Fruit fly (Drosophila melanogaster) whole organism, embryonic: ENCODE results near the gene CG12608.
A peak's percentile ranks its signal among the peaks of the same experiment; 100 is the strongest.

ENCODE experiments used
- Aef1 ChIP-seq: fragments of 200-800 bp; sonication (Bioruptor generic); IDR thresholded peaks from 3 replicates; pipeline ENCODE4 v1.3.6; 2022; ENCODE audit warnings: missing biosample characterization, missing genetic modification characterization
- Asciz ChIP-seq: fragments of 200-800 bp; sonication (Bioruptor generic); optimal IDR thresholded peaks from 2 replicates; lab custom pipeline; 2017; ENCODE audit warnings: missing biosample characterization, mild to moderate bottlenecking, missing genetic modification characterization, missing genetic modification reagents
- CG10267 ChIP-seq: fragments of 200-800 bp; sonication (Bioruptor generic); optimal IDR thresholded peaks from 2 replicates; lab custom pipeline; 2018; ENCODE audit warnings: missing biosample characterization, mild to moderate bottlenecking, missing genetic modification characterization, moderate library complexity
- CG10274 ChIP-seq: fragments of 200-800 bp; sonication (Bioruptor generic); optimal IDR thresholded peaks from 3 replicates; lab custom pipeline; 2017; ENCODE audit warnings: missing biosample characterization, mild to moderate bottlenecking, missing genetic modification characterization
- CG10959 ChIP-seq: fragments of 200-800 bp; sonication (Bioruptor generic); IDR thresholded peaks from 2 replicates; pipeline ENCODE4 v1.3.6; 2022; ENCODE audit warnings: missing biosample characterization, missing genetic modification characterization
- CG11560 ChIP-seq: fragments of 200-800 bp; sonication (Bioruptor generic); IDR thresholded peaks from 3 replicates; pipeline ENCODE4 v1.3.6; 2022; ENCODE audit warnings: missing biosample characterization, missing genetic modification characterization
- CG12104 ChIP-seq: fragments of 200-800 bp; sonication (Bioruptor generic); optimal IDR thresholded peaks from 3 replicates; lab custom pipeline; 2016; ENCODE audit warnings: missing biosample characterization, missing genetic modification characterization
- CG12942 ChIP-seq: fragments of 200-800 bp; sonication (Bioruptor generic); optimal IDR thresholded peaks from 3 replicates; lab custom pipeline; 2016; ENCODE audit warnings: missing biosample characterization, missing genetic modification characterization
- CG14860 ChIP-seq: fragments of 200-800 bp; sonication (Bioruptor generic); IDR thresholded peaks from 3 replicates; pipeline ENCODE4 v1.3.6; 2022; ENCODE audit warnings: missing biosample characterization, missing genetic modification characterization; ENCODE audit not compliant: partially characterized antibody
- CG15479 ChIP-seq: fragments of 200-800 bp; sonication (Bioruptor generic); optimal IDR thresholded peaks from 3 replicates; lab custom pipeline; 2019; ENCODE audit warnings: missing biosample characterization, mild to moderate bottlenecking, missing genetic modification characterization, moderate library complexity
- CG17359 ChIP-seq: fragments of 200-800 bp; sonication (Bioruptor generic); optimal IDR thresholded peaks from 3 replicates; lab custom pipeline; 2018; ENCODE audit warnings: missing biosample characterization, mild to moderate bottlenecking, missing genetic modification characterization, moderate library complexity
- CG2120 ChIP-seq: fragments of 200-800 bp; sonication (Bioruptor generic); optimal IDR thresholded peaks from 3 replicates; lab custom pipeline; 2016; ENCODE audit warnings: missing biosample characterization, missing genetic modification characterization
- CG34422 ChIP-seq: fragments of 200-800 bp; sonication (Bioruptor generic); IDR thresholded peaks from 3 replicates; pipeline ENCODE4 v1.3.6; 2022; ENCODE audit warnings: missing biosample characterization, missing genetic modification characterization
- CG7372 ChIP-seq: fragments of 200-800 bp; sonication (Bioruptor generic); IDR thresholded peaks from 2 replicates; pipeline ENCODE4 v1.3.6; 2022; ENCODE audit warnings: missing biosample characterization, missing genetic modification characterization
- CG7745 ChIP-seq: fragments of 200-800 bp; sonication (Bioruptor generic); optimal IDR thresholded peaks from 2 replicates; lab custom pipeline; 2018; ENCODE audit warnings: missing biosample characterization, mild to moderate bottlenecking, missing genetic modification characterization, moderate library complexity
- CG7928 ChIP-seq: fragments of 200-800 bp; sonication (Bioruptor generic); optimal IDR thresholded peaks from 2 replicates; lab custom pipeline; 2017; ENCODE audit warnings: missing biosample characterization, mild to moderate bottlenecking, missing genetic modification characterization
- CG8478 ChIP-seq: fragments of >200 bp; optimal IDR thresholded peaks from 2 replicates; lab custom pipeline; 2018
- Dad ChIP-seq: fragments of 200-800 bp; sonication (Bioruptor generic); optimal IDR thresholded peaks from 3 replicates; lab custom pipeline; 2016; ENCODE audit warnings: missing biosample characterization, missing genetic modification characterization
- Dref ChIP-seq: fragments of 200-800 bp; sonication (Bioruptor generic); IDR thresholded peaks from 2 replicates; pipeline ENCODE4 v1.3.6; 2022; ENCODE audit warnings: missing biosample characterization, missing genetic modification characterization
- Ets97D ChIP-seq: fragments of 200-800 bp; sonication (Bioruptor generic); optimal IDR thresholded peaks from 3 replicates; lab custom pipeline; 2016; ENCODE audit warnings: missing biosample characterization, missing genetic modification characterization
- GATAe ChIP-seq: fragments of 200-800 bp; sonication (Bioruptor generic); conservative IDR thresholded peaks from 2 replicates; pipeline ENCODE4 v1.3.6; 2022; ENCODE audit warnings: missing biosample characterization, missing genetic modification characterization
- Gsc ChIP-seq: fragments of 200-800 bp; sonication (Bioruptor generic); IDR thresholded peaks from 2 replicates; pipeline ENCODE4 v1.3.6; 2022; ENCODE audit warnings: missing biosample characterization, missing genetic modification characterization
- Lim3 ChIP-seq: fragments of 200-800 bp; sonication (Bioruptor generic); IDR thresholded peaks from 2 replicates; pipeline ENCODE4 v1.3.6; 2022; ENCODE audit warnings: missing biosample characterization, missing genetic modification characterization
- Med ChIP-seq: fragments of 200-800 bp; sonication (Bioruptor generic); peaks from one replicate; lab custom pipeline; 2016; ENCODE audit warnings: missing biosample characterization, missing genetic modification characterization, mild to moderate bottlenecking, inconsistent platforms, moderate library complexity
- Mrtf ChIP-seq: fragments of 200-800 bp; sonication (Bioruptor generic); IDR thresholded peaks from 3 replicates; pipeline ENCODE4 v1.3.6; 2022; ENCODE audit warnings: missing biosample characterization, missing genetic modification characterization
- Ptx1 ChIP-seq: fragments of 200-800 bp; sonication (Bioruptor generic); IDR thresholded peaks from 2 replicates; pipeline ENCODE4 v1.3.6; 2022; ENCODE audit warnings: missing biosample characterization, missing genetic modification characterization
- Stat92E ChIP-seq, 3 experiments: fragments of >200 bp in 2 of 3; fragments of 200-800 bp in 1 of 3; sonication (Bioruptor generic) in 1 of 3; optimal IDR thresholded peaks; 2 replicates each; lab custom pipeline; 2017 to 2019; ENCODE audit warnings: missing biosample characterization in 3 of 3, missing genetic modification characterization in 3 of 3, mild to moderate bottlenecking in 1 of 3, moderate library complexity in 1 of 3
- Trl ChIP-seq, 3 experiments: fragments of >200 bp in 2 of 3; fragments of 200-800 bp in 1 of 3; sonication (Bioruptor generic) in 1 of 3; optimal IDR thresholded peaks; 2 replicates in 1 of 3; 3 replicates in 2 of 3; lab custom pipeline; 2016 to 2017; ENCODE audit warnings: missing biosample characterization in 1 of 3, missing genetic modification characterization in 1 of 3
- abd-A ChIP-seq: fragments of 200-800 bp; sonication (Bioruptor generic); optimal IDR thresholded peaks from 3 replicates; lab custom pipeline; 2019; ENCODE audit warnings: missing biosample characterization, mild to moderate bottlenecking, missing genetic modification characterization, moderate library complexity
- ac ChIP-seq: fragments of 200-800 bp; sonication (Bioruptor generic); optimal IDR thresholded peaks from 3 replicates; lab custom pipeline; 2017; ENCODE audit warnings: missing biosample characterization, mild to moderate bottlenecking, missing genetic modification characterization
- bcd ChIP-seq: fragments of 200-800 bp; sonication (Bioruptor generic); optimal IDR thresholded peaks from 2 replicates; lab custom pipeline; 2017; ENCODE audit warnings: missing biosample characterization, mild to moderate bottlenecking, missing genetic modification characterization
- cg ChIP-seq: fragments of 200-800 bp; sonication (Bioruptor generic); optimal IDR thresholded peaks from 3 replicates; lab custom pipeline; 2019; ENCODE audit warnings: missing biosample characterization, mild to moderate bottlenecking, missing genetic modification characterization, moderate library complexity
- crc ChIP-seq: fragments of 200-800 bp; sonication (Bioruptor generic); optimal IDR thresholded peaks from 2 replicates; lab custom pipeline; 2016; ENCODE audit warnings: missing biosample characterization, missing genetic modification characterization
- eyg ChIP-seq: fragments of 200-800 bp; sonication (Bioruptor generic); optimal IDR thresholded peaks from 3 replicates; lab custom pipeline; 2016; ENCODE audit warnings: missing biosample characterization, missing genetic modification characterization
- h ChIP-seq: fragments of >200 bp; optimal IDR thresholded peaks from 2 replicates; lab custom pipeline; 2017
- ham ChIP-seq: fragments of 200-800 bp; sonication (Bioruptor generic); IDR thresholded peaks from 2 replicates; pipeline ENCODE4 v1.3.6; 2022; ENCODE audit warnings: missing biosample characterization, missing genetic modification characterization
- knrl ChIP-seq: fragments of 200-800 bp; sonication (Bioruptor generic); IDR thresholded peaks from 3 replicates; pipeline ENCODE4 v1.3.6; 2022; ENCODE audit warnings: missing biosample characterization, missing genetic modification characterization; ENCODE audit not compliant: partially characterized antibody
- luna ChIP-seq: fragments of 200-800 bp; sonication (Bioruptor generic); optimal IDR thresholded peaks from 2 replicates; lab custom pipeline; 2016; ENCODE audit warnings: missing biosample characterization, missing genetic modification characterization
- org-1 ChIP-seq: fragments of 200-800 bp; sonication (Bioruptor generic); optimal IDR thresholded peaks from 2 replicates; lab custom pipeline; 2017; ENCODE audit warnings: missing biosample characterization, missing genetic modification characterization
- pho ChIP-seq: fragments of 200-800 bp; sonication (Bioruptor generic); optimal IDR thresholded peaks from 2 replicates; lab custom pipeline; 2016; ENCODE audit warnings: missing biosample characterization, missing genetic modification characterization
- pum ChIP-seq: fragments of 200-800 bp; sonication (Bioruptor generic); optimal IDR thresholded peaks from 2 replicates; lab custom pipeline; 2016; ENCODE audit warnings: missing biosample characterization, missing genetic modification characterization
- pzg ChIP-seq: fragments of 200-800 bp; sonication (Bioruptor generic); optimal IDR thresholded peaks from 3 replicates; lab custom pipeline; 2018; ENCODE audit warnings: missing biosample characterization, mild to moderate bottlenecking, missing genetic modification characterization, moderate library complexity
- ro ChIP-seq: fragments of 200-800 bp; sonication (Bioruptor generic); IDR thresholded peaks from 2 replicates; pipeline ENCODE4 v1.3.6; 2022; ENCODE audit warnings: missing biosample characterization, missing genetic modification characterization
- salm ChIP-seq: fragments of 200-800 bp; sonication (Bioruptor generic); optimal IDR thresholded peaks from 2 replicates; lab custom pipeline; 2018; ENCODE audit warnings: missing biosample characterization, mild to moderate bottlenecking, missing genetic modification characterization
- sens ChIP-seq: fragments of 200-800 bp; sonication (Bioruptor generic); peaks from one replicate; lab custom pipeline; 2016; ENCODE audit warnings: missing biosample characterization, missing genetic modification characterization
- shn ChIP-seq: fragments of 200-800 bp; sonication (Bioruptor generic); optimal IDR thresholded peaks from 3 replicates; lab custom pipeline; 2016; ENCODE audit warnings: missing biosample characterization, missing genetic modification characterization
- sisA ChIP-seq: fragments of 200-800 bp; sonication (Bioruptor generic); IDR thresholded peaks from 2 replicates; pipeline ENCODE4 v1.3.6; 2022; ENCODE audit warnings: missing biosample characterization, missing genetic modification characterization
- stc ChIP-seq: fragments of 200-800 bp; sonication (Bioruptor generic); IDR thresholded peaks from 2 replicates; pipeline ENCODE4 v1.3.6; 2022; ENCODE audit warnings: missing biosample characterization, missing genetic modification characterization
- tna ChIP-seq: fragments of 200-800 bp; sonication (Bioruptor generic); IDR thresholded peaks from 2 replicates; pipeline ENCODE4 v1.3.6; 2022; ENCODE audit warnings: missing biosample characterization, missing genetic modification characterization; ENCODE audit not compliant: partially characterized antibody
- unc-4 ChIP-seq: fragments of 200-800 bp; sonication (Bioruptor generic); IDR thresholded peaks from 2 replicates; pipeline ENCODE4 v1.3.6; 2022; ENCODE audit warnings: missing biosample characterization, missing genetic modification characterization; ENCODE audit not compliant: partially characterized antibody
- vvl ChIP-seq: fragments of 200-800 bp; sonication (Bioruptor generic); IDR thresholded peaks from 2 replicates; pipeline ENCODE4 v1.3.6; 2022; ENCODE audit warnings: missing biosample characterization, missing genetic modification characterization

CG12608 gene

dm6 chrX:15312074-15312881, 32.1 kb downstream of the CG12608 start (continued):
- TF ChIP-seq CG10274 (no peak), CG7928 (GFP tag; lab: Kevin White, UChicago) (no peak), org-1 (GFP tag; lab: Kevin White, UChicago) (peak; percentile 35), Med (GFP tag; lab: Kevin White, UChicago) (peak; percentile 46), Lim3 (GFP tag; lab: Robert Waterston, UW) (no peak), salm (no peak), cg (peak; percentile 37), CG10959 (GFP tag; lab: Robert Waterston, UW) (no peak), luna (no peak), Mrtf (no peak), CG7372 (no peak), vvl (no peak), CG34422 (no peak), CG7745 (tag; lab: Kevin White, UChicago) (no peak), CG15479 (GFP tag; lab: Kevin White, UChicago) (no peak), Aef1 (GFP tag; lab: Robert Waterston, UW) (no peak), ham (GFP tag; lab: Robert Waterston, UW) (no peak), ro (no peak), pzg (GFP tag; lab: Kevin White, UChicago) (no peak), CG10267 (tag; lab: Kevin White, UChicago) (no peak), knrl (no peak), eyg (GFP tag; lab: Kevin White, UChicago) (no peak), pum (GFP tag; lab: Kevin White, UChicago) (no peak), stc (GFP tag; lab: Robert Waterston, UW) (peak; percentile 49; the same call in 1 of the 2 replicates), Asciz (peak; percentile 44), pho (no peak), unc-4 (GFP tag; lab: Robert Waterston, UW) (no peak), Dref (GFP tag; lab: Robert Waterston, UW) (no peak), CG12942 (GFP tag; lab: Kevin White, UChicago) (no peak), abd-A (tag; lab: Kevin White, UChicago) (no peak), sisA (no peak), Stat92E (GFP tag; optimal IDR thresholded peaks at IDR 0.05; lab: Kevin White, UChicago) (peak in 1 of 3 experiments; percentile 42), Ets97D (GFP tag; lab: Kevin White, UChicago) (no peak), sens (peak; percentile 90), Dad (no peak), CG17359 (tag; lab: Kevin White, UChicago) (peak; percentile 30), CG2120 (GFP tag; lab: Kevin White, UChicago) (no peak), CG11560 (tag; lab: Robert Waterston, UW) (no peak), CG8478 (no peak), bcd (GFP tag; lab: Kevin White, UChicago) (peak; percentile 43), tna (GFP tag; lab: Robert Waterston, UW) (no peak), GATAe (GFP tag; lab: Robert Waterston, UW) (no peak), CG12104 (GFP tag; lab: Kevin White, UChicago) (peak; percentile 9), Trl (optimal IDR thresholded peaks at IDR 0.05; lab: Kevin White, UChicago) (peak in 1 of 2 experiments; percentile 6), Trl (GFP tag; optimal IDR thresholded peaks at IDR 0.05; lab: Kevin White, UChicago) (no peak), ac (GFP tag; lab: Kevin White, UChicago) (no peak), crc (GFP tag; lab: Kevin White, UChicago) (no peak), CG14860 (no peak), shn (GFP tag; lab: Kevin White, UChicago) (no peak), Ptx1 (0 out of 2 replicates have a peak, but pooled peaks have one; percentile 19), h (lab: Kevin White, UChicago) (no peak), Gsc (no peak)
